Fruit fly (Drosophila melanogaster): ENCODE results near the gene CG34164.
A peak's percentile ranks its signal among the peaks of the same experiment; 100 is the strongest.

Gene CG34164

dm6 chr2L:12007331-12007791 lies 48.8 kb upstream of the CG34164 start (continued):
- peak; percentile 46 for TF ChIP-seq CG14710 (tag; optimal IDR thresholded peaks at IDR 0.05)
- no peak for TF ChIP-seq schlank (tag; optimal IDR thresholded peaks at IDR 0.05)
- peak; percentile 52 for TF ChIP-seq CG6765 (GFP tag; optimal IDR thresholded peaks at IDR 0.05)
- TF ChIP-seq CG12071 (GFP tag; optimal IDR thresholded peaks at IDR 0.05): peak; percentile 80
- TF ChIP-seq Doc3 (GFP tag; IDR thresholded peaks at IDR 0.05; ENCODE audit: partially characterized antibody): no peak
- TF ChIP-seq al (GFP tag; IDR thresholded peaks at IDR 0.05): no peak
- TF ChIP-seq MTF-1 (GFP tag; optimal IDR thresholded peaks at IDR 0.05; ENCODE audit: borderline replicate concordance): peak; percentile 53
- no peak for TF ChIP-seq CG18011 (GFP tag; optimal IDR thresholded peaks at IDR 0.05)
- no peak for TF ChIP-seq CG4617 (GFP tag; optimal IDR thresholded peaks at IDR 0.05; ENCODE audit: borderline replicate concordance)
- TF ChIP-seq CG10147 (GFP tag; optimal IDR thresholded peaks at IDR 0.05): no peak
- peak; percentile 45 for TF ChIP-seq CHES-1-like (GFP tag; optimal IDR thresholded peaks at IDR 0.05)
- no peak for TF ChIP-seq seq (GFP tag; IDR thresholded peaks at IDR 0.05)
- TF ChIP-seq Pdp1 (GFP tag; optimal IDR thresholded peaks at IDR 0.05): peak; percentile 3 to 77
- TF ChIP-seq bcd (GFP tag; optimal IDR thresholded peaks at IDR 0.05): peak; percentile 32
- no peak for TF ChIP-seq mld (GFP tag; IDR thresholded peaks at IDR 0.05; ENCODE audit: partially characterized antibody)
- peak; percentile 92 for TF ChIP-seq chn (GFP tag; optimal IDR thresholded peaks at IDR 0.05)
- TF ChIP-seq pzg (GFP tag; optimal IDR thresholded peaks at IDR 0.05): peak; percentile 37
- peak; percentile 5 for TF ChIP-seq grn (GFP tag; optimal IDR thresholded peaks at IDR 0.05)
- TF ChIP-seq CG6683 (GFP tag; optimal IDR thresholded peaks at IDR 0.05): no peak
- TF ChIP-seq Sry-δ (GFP tag; optimal IDR thresholded peaks at IDR 0.05): peak; percentile 15
- TF ChIP-seq CG18262 (tag; optimal IDR thresholded peaks at IDR 0.05): peak; percentile 90
- TF ChIP-seq Dp (GFP tag; optimal IDR thresholded peaks at IDR 0.05): peak; percentile 76
- TF ChIP-seq H2.0 (GFP tag; IDR thresholded peaks at IDR 0.05): no peak
- no peak for TF ChIP-seq scrt (GFP tag; optimal IDR thresholded peaks at IDR 0.05)
- no peak for TF ChIP-seq Meics (GFP tag; optimal IDR thresholded peaks at IDR 0.05)
- TF ChIP-seq ems (GFP tag; optimal IDR thresholded peaks at IDR 0.05): peak; percentile 12
- TF ChIP-seq HmgZ (tag; optimal IDR thresholded peaks at IDR 0.05): peak; percentile 93
- peak; percentile 5 for TF ChIP-seq Antp (GFP tag; optimal IDR thresholded peaks at IDR 0.05)
- no peak for TF ChIP-seq Trl (optimal IDR thresholded peaks at IDR 0.05)
- TF ChIP-seq Trl (GFP tag; optimal IDR thresholded peaks at IDR 0.05): no peak
- peak; percentile 76 for TF ChIP-seq exex (tag; optimal IDR thresholded peaks at IDR 0.05)
- no peak for TF ChIP-seq CG17802 (tag; optimal IDR thresholded peaks at IDR 0.05)
- peak; percentile 98 for TF ChIP-seq Nf-YC (tag; optimal IDR thresholded peaks at IDR 0.05)
- TF ChIP-seq CG12942 (GFP tag; optimal IDR thresholded peaks at IDR 0.05): no peak
- peak; percentile 9 to 69 for TF ChIP-seq Hr51 (GFP tag; optimal IDR thresholded peaks at IDR 0.05)
- peak; percentile 11 for TF ChIP-seq BEAF-32 (GFP tag; optimal IDR thresholded peaks at IDR 0.05)
- peak; percentile 24 for TF ChIP-seq unpg (GFP tag; optimal IDR thresholded peaks at IDR 0.05)
- no peak for TF ChIP-seq HLH3B (GFP tag; IDR thresholded peaks at IDR 0.05)
- TF ChIP-seq yki (optimal IDR thresholded peaks at IDR 0.05): no peak
- no peak for TF ChIP-seq CG43689 (GFP tag; IDR thresholded peaks at IDR 0.05)
- no peak for TF ChIP-seq Six4 (GFP tag; optimal IDR thresholded peaks at IDR 0.05)
- TF ChIP-seq ash1 (GFP tag; optimal IDR thresholded peaks at IDR 0.05): no peak
- TF ChIP-seq D19A (tag; optimal IDR thresholded peaks at IDR 0.05): peak; percentile 16
- no peak for TF ChIP-seq Rfx (GFP tag; IDR thresholded peaks at IDR 0.05)
- TF ChIP-seq Hr39 (optimal IDR thresholded peaks at IDR 0.05): no peak
- TF ChIP-seq Vsx1 (GFP tag; optimal IDR thresholded peaks at IDR 0.05): peak; percentile 62
- TF ChIP-seq Abd-B (GFP tag; optimal IDR thresholded peaks at IDR 0.05): no peak
- TF ChIP-seq CG5953 (GFP tag; IDR thresholded peaks at IDR 0.05): no peak
- no peak for TF ChIP-seq chm (GFP tag; IDR thresholded peaks at IDR 0.05)
- peak; percentile 80 for TF ChIP-seq CG6854 (GFP tag; optimal IDR thresholded peaks at IDR 0.05)
- no peak for TF ChIP-seq ci (GFP tag; IDR thresholded peaks at IDR 0.05)
